Worm (Caenorhabditis elegans) whole organism, early embryonic: ENCODE measurements around the gene F38A6.4.

Experiments
- B0310.2 ChIP-seq: sonication (generic microtip); optimal IDR thresholded peaks from 2 replicates; lab custom pipeline; 2016; ENCODE audit warnings: mild to moderate bottlenecking, missing genetic modification characterization, missing compliant biosample characterization
- aly-1 ChIP-seq: sonication (generic microtip); optimal IDR thresholded peaks from 2 replicates; lab custom pipeline; 2016; ENCODE audit warnings: missing genetic modification characterization, missing compliant biosample characterization
- ama-1 ChIP-seq: fragments of 150-350 bp; optimal IDR thresholded peaks from 2 replicates; lab custom pipeline; 2014
- ceh-36 ChIP-seq: sonication (generic microtip); optimal IDR thresholded peaks from 2 replicates; lab custom pipeline; 2016; ENCODE audit warnings: missing genetic modification characterization, inconsistent platforms, missing compliant biosample characterization
- ets-7 ChIP-seq: sonication (generic microtip); optimal IDR thresholded peaks from 2 replicates; lab custom pipeline; 2016; ENCODE audit warnings: missing genotype, missing genetic modification characterization, missing compliant biosample characterization
- hmg-4 ChIP-seq: fragments of 200-800 bp; sonication (Bioruptor generic); optimal IDR thresholded peaks from 2 replicates; lab custom pipeline; 2018; ENCODE audit warnings: mild to moderate bottlenecking, missing genetic modification characterization, missing compliant biosample characterization
- pes-1 ChIP-seq: fragments of 200-800 bp; sonication (Bioruptor generic); IDR thresholded peaks from 2 replicates; pipeline ENCODE4 v1.3.6; 2022; ENCODE audit warnings: missing genetic modification reagents, missing genetic modification characterization, missing compliant biosample characterization
- tbx-11 ChIP-seq: fragments of 200-800 bp; sonication (Bioruptor generic); IDR thresholded peaks from 2 replicates; pipeline ENCODE4 v1.3.6; 2022; ENCODE audit warnings: missing genetic modification characterization, missing compliant biosample characterization

ce11 chrV:20779707-20780346 lies 4.7 kb upstream of the F38A6.4 start:
- TF ChIP-seq pes-1 (GFP tag; lab: Robert Waterston, UW) (no peak), ets-7 (tag; lab: Kevin White, UChicago) (no peak), ama-1 (no peak), tbx-11 (GFP tag; lab: Robert Waterston, UW) (no peak), B0310.2 (no peak), aly-1 (no peak), hmg-4 (GFP tag; lab: Kevin White, UChicago) (no peak), ceh-36 (tag; lab: Kevin White, UChicago) (no peak)
